Worm (Caenorhabditis elegans): Measurements from ENCODE around the gene set-23.

- TF ChIP-seq flt-1 (GFP tag; IDR thresholded peaks at IDR 0.05): no peak
- TF ChIP-seq ztf-29 (GFP tag; IDR thresholded peaks at IDR 0.05): no peak
- no peak for TF ChIP-seq tab-1 (GFP tag; IDR thresholded peaks at IDR 0.05)
- no peak for TF ChIP-seq klf-2 (GFP tag; conservative IDR thresholded peaks at IDR 0.05)
- TF ChIP-seq ztf-23 (GFP tag; IDR thresholded peaks at IDR 0.05): no peak
- no peak for TF ChIP-seq med-1 (GFP tag; optimal IDR thresholded peaks at IDR 0.05; ENCODE audit: insufficient read depth)
- TF ChIP-seq T22C8.4 (GFP tag; IDR thresholded peaks at IDR 0.05): no peak
These were observed 35.7 kb upstream of the set-23 start for ce11 chrIV:1565725-1566124.

All from whole organism, midembryonic.